Worm (Caenorhabditis elegans) whole organism, L4 larva: Measurements from ENCODE around the gene C03H12.1.

Experiments
- F49E8.2 ChIP-seq: sonication (generic microtip); optimal IDR thresholded peaks from 2 replicates; lab custom pipeline; 2016; ENCODE audit warnings: missing compliant biosample characterization, mild to moderate bottlenecking, missing genetic modification characterization, borderline replicate concordance
- T20F7.1 ChIP-seq: fragments of 200-800 bp; sonication (Bioruptor generic); optimal IDR thresholded peaks from 2 replicates; lab custom pipeline; 2018; ENCODE audit warnings: mild to moderate bottlenecking, missing genetic modification characterization, missing compliant biosample characterization
- dmd-6 ChIP-seq: fragments of 200-800 bp; sonication (Bioruptor generic); IDR thresholded peaks from 2 replicates; pipeline ENCODE4 v1.3.6; 2022; ENCODE audit warnings: missing genetic modification reagents, missing genetic modification characterization, missing compliant biosample characterization
- dpl-1 ChIP-seq: fragments of 150-350 bp; optimal IDR thresholded peaks from 2 replicates; lab custom pipeline; 2014; ENCODE audit warnings: missing biosample characterization, missing genetic modification reagents, missing genetic modification characterization
- duxl-1 ChIP-seq: sonication (generic microtip); optimal IDR thresholded peaks from 2 replicates; lab custom pipeline; 2016; ENCODE audit warnings: mild to moderate bottlenecking, missing genetic modification characterization, moderate library complexity, missing compliant biosample characterization; ENCODE audit not compliant: poor library complexity
- zip-2 ChIP-seq: fragments of 150-350 bp; optimal IDR thresholded peaks from 2 replicates; lab custom pipeline; 2014; ENCODE audit warnings: missing biosample characterization, missing genetic modification characterization

DNA sequence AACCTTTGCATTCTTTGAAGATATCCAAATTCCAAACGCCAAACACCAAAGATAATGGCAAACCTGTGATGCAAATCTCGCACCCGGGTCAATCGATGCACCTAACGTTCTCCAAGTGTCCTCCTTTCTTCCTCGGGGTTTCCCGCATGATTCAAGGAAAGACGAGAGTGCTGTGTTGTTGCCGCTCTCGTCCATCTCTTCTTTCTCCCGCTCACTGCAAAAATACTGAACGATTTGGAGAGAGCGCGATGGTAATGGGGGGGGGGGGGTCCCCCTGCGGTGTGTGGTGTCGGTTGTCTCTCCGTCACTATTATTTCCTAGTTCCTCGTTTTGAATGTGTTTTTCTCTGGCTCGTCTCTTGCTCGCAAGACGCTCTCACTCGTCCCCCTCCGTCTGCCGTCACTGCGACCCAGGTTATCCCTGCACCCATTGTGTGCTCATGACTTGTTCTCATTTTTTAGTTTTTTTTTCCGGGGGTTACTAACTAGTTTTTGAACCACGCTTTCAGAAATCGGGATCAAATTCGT is 18.2 kb downstream of the C03H12.1 start:
- TF ChIP-seq F49E8.2 (tag; lab: Kevin White, UChicago): no peak
- peak; percentile 53 for TF ChIP-seq T20F7.1 (GFP tag; lab: Kevin White, UChicago)
- peak; percentile 95 for TF ChIP-seq dmd-6 (GFP tag; lab: Robert Waterston, UW)
- no peak for TF ChIP-seq zip-2 (tag; lab: Kevin White, UChicago)
- no peak for TF ChIP-seq dpl-1 (GFP tag; lab: Kevin White, UChicago)
- no peak for TF ChIP-seq duxl-1 (tag; lab: Kevin White, UChicago)
